Fruit fly (Drosophila melanogaster) whole organism, prepupa: Measurements from ENCODE around the gene CG1116.
A peak's percentile ranks its signal among the peaks of the same experiment; 100 is the strongest.

ENCODE experiments used
- CG10669 ChIP-seq: fragments of 200-800 bp; sonication (Bioruptor generic); optimal IDR thresholded peaks from 3 replicates; lab custom pipeline; 2018; ENCODE audit warnings: missing biosample characterization, mild to moderate bottlenecking, missing genetic modification characterization, moderate library complexity
- CG11902 ChIP-seq: fragments of 200-800 bp; sonication (Bioruptor generic); optimal IDR thresholded peaks from 3 replicates; lab custom pipeline; 2016; ENCODE audit warnings: missing biosample characterization, missing genetic modification characterization
- Hr39 ChIP-seq: fragments of 200-800 bp; sonication (Bioruptor generic); optimal IDR thresholded peaks from 2 replicates; lab custom pipeline; 2016; ENCODE audit warnings: missing biosample characterization, missing genetic modification characterization
- Met ChIP-seq: fragments of 200-800 bp; sonication (Bioruptor generic); optimal IDR thresholded peaks from 3 replicates; lab custom pipeline; 2016; ENCODE audit warnings: missing biosample characterization, missing genetic modification characterization
- Sox102F ChIP-seq: fragments of 200-800 bp; sonication (Bioruptor generic); optimal IDR thresholded peaks from 2 replicates; lab custom pipeline; 2016; ENCODE audit warnings: missing biosample characterization, mild to moderate bottlenecking, missing genetic modification characterization
- ss ChIP-seq, 2 experiments: fragments of 200-800 bp; sonication (Bioruptor generic); optimal IDR thresholded peaks; 2 replicates in 1 of 2; 3 replicates in 1 of 2; lab custom pipeline; 2017 to 2018; ENCODE audit warnings: mild to moderate bottlenecking in 2 of 2, missing biosample characterization in 2 of 2, missing genetic modification characterization in 2 of 2, moderate library complexity in 1 of 2

dm6 chr3R:5211901-5212758, 7.3 kb upstream of the CG1116 start:
- TF ChIP-seq CG11902 (GFP tag; lab: Kevin White, UChicago) = no peak
- no peak for TF ChIP-seq Sox102F (GFP tag; lab: Kevin White, UChicago)
- peak; percentile 2 for TF ChIP-seq Hr39 (GFP tag; lab: Kevin White, UChicago)
- peak; percentile 26 for TF ChIP-seq Met (GFP tag; lab: Kevin White, UChicago)
- peak; percentile 63 for TF ChIP-seq CG10669 (GFP tag; lab: Kevin White, UChicago)
- TF ChIP-seq ss (GFP tag; optimal IDR thresholded peaks at IDR 0.05; lab: Kevin White, UChicago) = peak; percentile 65 to 69
